Worm (Caenorhabditis elegans): ENCODE results near the gene srx-36.

DNA sequence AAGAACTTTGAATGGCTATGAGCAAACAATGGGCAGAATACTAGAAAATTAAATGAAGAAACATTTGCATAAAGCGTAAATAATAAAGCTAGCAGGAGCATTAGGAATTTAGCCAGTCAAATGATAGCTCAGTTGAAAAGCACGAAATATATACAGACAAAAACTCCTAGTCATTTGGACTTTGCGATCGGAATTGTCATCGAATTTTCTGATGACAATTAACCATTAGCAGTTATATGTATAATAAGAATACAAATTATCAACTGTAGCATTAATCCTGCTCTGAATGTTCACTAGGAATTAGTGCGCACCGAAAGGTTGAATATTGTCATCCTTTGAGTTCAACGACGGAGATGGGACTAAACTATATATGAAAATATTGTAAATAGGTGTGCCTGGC lies 16.5 kb upstream of the srx-36 start, which contains the start of gene ugt-38:
- TF ChIP-seq klf-2 (GFP tag; conservative IDR thresholded peaks at IDR 0.05) (no peak), flt-1 (GFP tag; IDR thresholded peaks at IDR 0.05) (no peak), ztf-29 (GFP tag; IDR thresholded peaks at IDR 0.05) (no peak), T22C8.4 (GFP tag; IDR thresholded peaks at IDR 0.05) (no peak), med-1 (GFP tag; optimal IDR thresholded peaks at IDR 0.05; ENCODE audit: insufficient read depth) (no peak), tab-1 (GFP tag; IDR thresholded peaks at IDR 0.05) (no peak), ref-1 (GFP tag; conservative IDR thresholded peaks at IDR 0.05) (no peak), ztf-23 (GFP tag; IDR thresholded peaks at IDR 0.05) (no peak), cog-1 (tag; optimal IDR thresholded peaks at IDR 0.05) (no peak)
